Worm (Caenorhabditis elegans) whole organism, L4 larva: Measurements from ENCODE around the gene fcd-2.

Source experiments
- F37D6.2 ChIP-seq: sonication (generic microtip); optimal IDR thresholded peaks from 2 replicates; lab custom pipeline; 2016; ENCODE audit warnings: mild to moderate bottlenecking, missing genetic modification characterization, missing compliant biosample characterization
- F44E2.7 ChIP-seq: fragments of 200-800 bp; sonication (Bioruptor generic); IDR thresholded peaks from 2 replicates; pipeline ENCODE4 v2.1.2; 2022; ENCODE audit warnings: missing genetic modification characterization, missing compliant biosample characterization
- F49E8.2 ChIP-seq: sonication (generic microtip); optimal IDR thresholded peaks from 2 replicates; lab custom pipeline; 2016; ENCODE audit warnings: missing compliant biosample characterization, mild to moderate bottlenecking, missing genetic modification characterization, borderline replicate concordance
- T20F7.1 ChIP-seq: fragments of 200-800 bp; sonication (Bioruptor generic); optimal IDR thresholded peaks from 2 replicates; lab custom pipeline; 2018; ENCODE audit warnings: mild to moderate bottlenecking, missing genetic modification characterization, missing compliant biosample characterization
- T26A8.4 ChIP-seq: fragments of 200-800 bp; sonication (Bioruptor generic); IDR thresholded peaks from 2 replicates; pipeline ENCODE4 v1.3.6; 2022; ENCODE audit warnings: missing genetic modification characterization, missing compliant biosample characterization
- Y48G9A.11 ChIP-seq: fragments of 200-800 bp; sonication (Bioruptor generic); IDR thresholded peaks from 2 replicates; pipeline ENCODE4 v1.3.6; 2022; ENCODE audit warnings: missing genetic modification reagents, missing genetic modification characterization, missing compliant biosample characterization
- Y75B8A.6 ChIP-seq: fragments of 200-800 bp; sonication (Bioruptor generic); IDR thresholded peaks from 2 replicates; pipeline ENCODE4 v1.3.6; 2022; ENCODE audit warnings: missing genetic modification reagents, missing genetic modification characterization, missing compliant biosample characterization
- aha-1 ChIP-seq: fragments of 150-350 bp; peaks from one replicate; lab custom pipeline; 2014; ENCODE audit warnings: missing biosample characterization, missing genetic modification characterization
- attf-4 ChIP-seq: sonication (generic microtip); optimal IDR thresholded peaks from 3 replicates; lab custom pipeline; 2017; ENCODE audit warnings: missing biosample characterization, missing genetic modification characterization
- ceh-20 ChIP-seq: fragments of 200-800 bp; sonication (Bioruptor generic); IDR thresholded peaks from 2 replicates; pipeline ENCODE4 v1.3.6; 2022; ENCODE audit warnings: missing genetic modification reagents, missing genetic modification characterization, missing compliant biosample characterization
- ceh-44 ChIP-seq: fragments of 200-800 bp; sonication (Bioruptor generic); IDR thresholded peaks from 2 replicates; pipeline ENCODE4 v1.3.6; 2022; ENCODE audit warnings: missing genetic modification reagents, missing genetic modification characterization, missing compliant biosample characterization
- ceh-62 ChIP-seq: sonication (generic microtip); optimal IDR thresholded peaks from 2 replicates; lab custom pipeline; 2017; ENCODE audit warnings: missing biosample characterization, missing genetic modification characterization
- ces-1 ChIP-seq: fragments of 150-350 bp; sonication (generic microtip); optimal IDR thresholded peaks from 4 replicates; lab custom pipeline; 2014; ENCODE audit warnings: missing biosample characterization, missing genetic modification reagents, missing genetic modification characterization
- cey-2 ChIP-seq: sonication (generic microtip); optimal IDR thresholded peaks from 3 replicates; lab custom pipeline; 2017; ENCODE audit warnings: missing genetic modification characterization, mild to moderate bottlenecking, missing compliant biosample characterization, antibody characterized with exemption, borderline replicate concordance; ENCODE audit not compliant: insufficient read depth
- ctbp-1 ChIP-seq: fragments of 200-800 bp; sonication (Bioruptor generic); IDR thresholded peaks from 2 replicates; pipeline ENCODE4 v1.3.6; 2022; ENCODE audit warnings: missing genetic modification reagents, missing genetic modification characterization, missing compliant biosample characterization
- duxl-1 ChIP-seq: sonication (generic microtip); optimal IDR thresholded peaks from 2 replicates; lab custom pipeline; 2016; ENCODE audit warnings: mild to moderate bottlenecking, missing genetic modification characterization, moderate library complexity, missing compliant biosample characterization; ENCODE audit not compliant: poor library complexity
- egl-27 ChIP-seq: sonication (generic microtip); optimal IDR thresholded peaks from 3 replicates; lab custom pipeline; 2017; ENCODE audit warnings: missing biosample characterization, missing genetic modification reagents, missing genetic modification characterization
- fkh-10 ChIP-seq: fragments of 150-350 bp; optimal IDR thresholded peaks from 2 replicates; lab custom pipeline; 2014; ENCODE audit warnings: missing biosample characterization, missing genetic modification reagents, missing genetic modification characterization
- fos-1 ChIP-seq: fragments of 150-350 bp; optimal IDR thresholded peaks from 2 replicates; lab custom pipeline; 2014; ENCODE audit warnings: missing biosample characterization, missing genetic modification characterization
- hlh-30 ChIP-seq: sonication (generic microtip); optimal IDR thresholded peaks from 2 replicates; lab custom pipeline; 2017; ENCODE audit warnings: antibody characterized with exemption, mild to moderate bottlenecking, missing genetic modification characterization, missing compliant biosample characterization; ENCODE audit not compliant: insufficient read depth
- hmg-1.1 ChIP-seq: fragments of 200-800 bp; sonication (Bioruptor generic); IDR thresholded peaks from 2 replicates; pipeline ENCODE4 v1.3.6; 2022; ENCODE audit warnings: missing genetic modification reagents, missing genetic modification characterization, missing compliant biosample characterization
- lim-7 ChIP-seq: fragments of 200-800 bp; sonication (Bioruptor generic); IDR thresholded peaks from 2 replicates; pipeline ENCODE4 v1.3.6; 2022; ENCODE audit warnings: missing genetic modification characterization, missing compliant biosample characterization
- lin-13 ChIP-seq: fragments of 150-350 bp; optimal IDR thresholded peaks from 2 replicates; lab custom pipeline; 2014; ENCODE audit warnings: missing biosample characterization, missing genetic modification reagents, missing genetic modification characterization
- lin-29 ChIP-seq: fragments of 200-800 bp; sonication (Bioruptor generic); IDR thresholded peaks from 2 replicates; pipeline ENCODE4 v1.3.6; 2022; ENCODE audit warnings: missing genetic modification reagents, missing genetic modification characterization, missing compliant biosample characterization
- lin-38 ChIP-seq: fragments of 200-800 bp; sonication (Bioruptor generic); IDR thresholded peaks from 2 replicates; pipeline ENCODE4 v1.3.6; 2022; ENCODE audit warnings: missing genetic modification reagents, missing genetic modification characterization, missing compliant biosample characterization
- lin-39 ChIP-seq: fragments of 150-350 bp; optimal IDR thresholded peaks from 2 replicates; lab custom pipeline; 2014; ENCODE audit warnings: missing biosample characterization, missing genetic modification reagents, missing genetic modification characterization
- lir-3 ChIP-seq: sonication (generic microtip); optimal IDR thresholded peaks from 2 replicates; lab custom pipeline; 2016; ENCODE audit warnings: mild to moderate bottlenecking, missing genetic modification characterization, missing compliant biosample characterization
- lsy-2 ChIP-seq, 2 experiments: fragments of 150-350 bp in 1 of 2; sonication (generic microtip) in 1 of 2; optimal IDR thresholded peaks; 2 replicates each; lab custom pipeline; 2014 to 2017; ENCODE audit warnings: missing biosample characterization in 2 of 2, missing genetic modification characterization in 2 of 2
- madf-5 ChIP-seq, 2 experiments: fragments of 200-800 bp; sonication (Bioruptor generic); IDR thresholded peaks; 2 replicates each; pipeline ENCODE4 v1.3.6; 2022; ENCODE audit warnings: missing compliant biosample characterization in 2 of 2, missing genetic modification characterization in 2 of 2
- mdl-1 ChIP-seq, 2 experiments: fragments of 150-350 bp in 1 of 2; sonication (generic microtip) in 1 of 2; optimal IDR thresholded peaks; 2 replicates each; lab custom pipeline; 2014 to 2017; ENCODE audit warnings: missing biosample characterization in 2 of 2, missing genetic modification characterization in 2 of 2
- mes-2 ChIP-seq: sonication (generic microtip); optimal IDR thresholded peaks from 2 replicates; lab custom pipeline; 2016; ENCODE audit warnings: missing genotype, mild to moderate bottlenecking, missing genetic modification characterization, missing compliant biosample characterization; ENCODE audit not compliant: poor library complexity, severe bottlenecking
- mxl-2 ChIP-seq: fragments of 200-800 bp; sonication (Bioruptor generic); conservative IDR thresholded peaks from 2 replicates; pipeline ENCODE4 v1.3.6; 2022; ENCODE audit warnings: missing genetic modification reagents, missing genetic modification characterization, missing compliant biosample characterization
- nhr-102 ChIP-seq: sonication (generic microtip); optimal IDR thresholded peaks from 2 replicates; lab custom pipeline; 2016; ENCODE audit warnings: mild to moderate bottlenecking, missing genetic modification characterization, moderate library complexity, missing compliant biosample characterization
- nhr-11 ChIP-seq: fragments of 150-350 bp; optimal IDR thresholded peaks from 2 replicates; lab custom pipeline; 2014; ENCODE audit warnings: missing biosample characterization, missing genetic modification characterization
- nhr-111 ChIP-seq: fragments of 200-800 bp; sonication (Bioruptor generic); optimal IDR thresholded peaks from 2 replicates; lab custom pipeline; 2018; ENCODE audit warnings: mild to moderate bottlenecking, missing genetic modification characterization, missing compliant biosample characterization
- nhr-25 ChIP-seq: sonication (generic microtip); optimal IDR thresholded peaks from 2 replicates; lab custom pipeline; 2017; ENCODE audit warnings: missing genetic modification characterization, mild to moderate bottlenecking, missing compliant biosample characterization, antibody characterized with exemption, moderate library complexity, borderline replicate concordance; ENCODE audit not compliant: insufficient read depth
- nhr-41 ChIP-seq: fragments of 200-800 bp; sonication (Bioruptor generic); IDR thresholded peaks from 2 replicates; pipeline ENCODE4 v1.3.6; 2022; ENCODE audit warnings: missing genetic modification reagents, missing genetic modification characterization, missing compliant biosample characterization
- nhr-42 ChIP-seq: fragments of 200-800 bp; sonication (Bioruptor generic); IDR thresholded peaks from 2 replicates; pipeline ENCODE4 v1.3.6; 2022; ENCODE audit warnings: missing genetic modification characterization, missing compliant biosample characterization
- nhr-6 ChIP-seq: fragments of 150-350 bp; optimal IDR thresholded peaks from 2 replicates; lab custom pipeline; 2014; ENCODE audit warnings: missing biosample characterization, missing genetic modification characterization
- nhr-77 ChIP-seq: fragments of 150-350 bp; optimal IDR thresholded peaks from 2 replicates; lab custom pipeline; 2014; ENCODE audit warnings: missing biosample characterization, missing genetic modification characterization
- pha-4 ChIP-seq, 2 experiments: fragments of 150-350 bp in 1 of 2; fragments of 200-800 bp in 1 of 2; sonication (Bioruptor generic) in 1 of 2; IDR thresholded peaks in 1 of 2; optimal IDR thresholded peaks in 1 of 2; 2 replicates each; pipeline versions ENCODE4 v1.3.6 to Lab custom; 2014 to 2022; ENCODE audit warnings: missing genetic modification characterization in 2 of 2, missing genetic modification reagents in 2 of 2, missing biosample characterization in 1 of 2, missing compliant biosample characterization in 1 of 2
- saeg-2 ChIP-seq: fragments of 200-800 bp; sonication (Bioruptor generic); IDR thresholded peaks from 2 replicates; pipeline ENCODE4 v1.3.6; 2022; ENCODE audit warnings: missing genetic modification reagents, missing genetic modification characterization, missing compliant biosample characterization
- sdz-12 ChIP-seq: fragments of 200-800 bp; sonication (Bioruptor generic); optimal IDR thresholded peaks from 2 replicates; lab custom pipeline; 2018; ENCODE audit warnings: mild to moderate bottlenecking, missing genetic modification characterization, missing compliant biosample characterization
- snpc-1.2 ChIP-seq: fragments of 200-800 bp; sonication (Bioruptor generic); IDR thresholded peaks from 2 replicates; pipeline ENCODE4 v1.3.6; 2022; ENCODE audit warnings: missing genetic modification reagents, missing genetic modification characterization, missing compliant biosample characterization
- snpc-4 ChIP-seq: fragments of 150-350 bp; optimal IDR thresholded peaks from 2 replicates; lab custom pipeline; 2014; ENCODE audit warnings: missing biosample characterization, missing genetic modification characterization
- spr-3 ChIP-seq: fragments of 200-800 bp; sonication (Bioruptor generic); optimal IDR thresholded peaks from 2 replicates; lab custom pipeline; 2018; ENCODE audit warnings: mild to moderate bottlenecking, missing genetic modification characterization, missing compliant biosample characterization
- tag-97 ChIP-seq: fragments of 200-800 bp; sonication (Bioruptor generic); IDR thresholded peaks from 2 replicates; pipeline ENCODE4 v1.3.6; 2022; ENCODE audit warnings: missing genetic modification characterization, missing compliant biosample characterization
- vab-7 ChIP-seq: fragments of 200-800 bp; sonication (Bioruptor generic); IDR thresholded peaks from 2 replicates; pipeline ENCODE4 v1.3.6; 2022; ENCODE audit warnings: missing genetic modification reagents, missing genetic modification characterization, missing compliant biosample characterization
- zfp-2 ChIP-seq: sonication (generic microtip); optimal IDR thresholded peaks from 2 replicates; lab custom pipeline; 2016; ENCODE audit warnings: mild to moderate bottlenecking, missing genetic modification characterization, missing compliant biosample characterization
- ztf-11 ChIP-seq: fragments of 150-350 bp; optimal IDR thresholded peaks from 2 replicates; lab custom pipeline; 2014; ENCODE audit warnings: missing biosample characterization, missing genetic modification characterization
- ztf-7 ChIP-seq: fragments of 150-350 bp; optimal IDR thresholded peaks from 2 replicates; lab custom pipeline; 2014; ENCODE audit warnings: missing biosample characterization, missing genetic modification characterization

Gene fcd-2

ce11 chrIV:15016984-15017383 lies 8.5 kb upstream of the fcd-2 start:
- TF ChIP-seq ceh-62 (tag; lab: Kevin White, UChicago) = no peak
- TF ChIP-seq Y75B8A.6 = no peak
- no peak for TF ChIP-seq nhr-11 (tag; lab: Kevin White, UChicago)
- no peak for TF ChIP-seq lin-38 (GFP tag; lab: Robert Waterston, UW)
- no peak for TF ChIP-seq lir-3 (tag; lab: Kevin White, UChicago)
- no peak for TF ChIP-seq lin-13 (GFP tag; lab: Kevin White, UChicago)
- TF ChIP-seq hlh-30 = no peak
- no peak for TF ChIP-seq nhr-6 (tag; lab: Kevin White, UChicago)
- TF ChIP-seq spr-3 (GFP tag; lab: Kevin White, UChicago) = no peak
- TF ChIP-seq ces-1 (GFP tag; lab: Kevin White, UChicago) = peak; percentile 94
- no peak for TF ChIP-seq mxl-2 (GFP tag; lab: Robert Waterston, UW)
- TF ChIP-seq nhr-77 (tag; lab: Kevin White, UChicago) = no peak
- TF ChIP-seq zfp-2 (tag; lab: Kevin White, UChicago) = no peak
- peak; percentile 84 for TF ChIP-seq ctbp-1 (GFP tag; lab: Robert Waterston, UW)
- TF ChIP-seq nhr-42 (GFP tag; lab: Robert Waterston, UW) = no peak
- no peak for TF ChIP-seq egl-27 (tag; lab: Kevin White, UChicago)
- TF ChIP-seq lin-29 (GFP tag; lab: Robert Waterston, UW) = no peak
- no peak for TF ChIP-seq ztf-7 (tag; lab: Kevin White, UChicago)
- TF ChIP-seq pha-4 (GFP tag; IDR thresholded peaks at IDR 0.05; lab: Robert Waterston, UW) = no peak
- no peak for TF ChIP-seq pha-4 (tag; optimal IDR thresholded peaks at IDR 0.05; lab: Kevin White, UChicago)
- TF ChIP-seq sdz-12 (GFP tag; lab: Kevin White, UChicago) = no peak
- no peak for TF ChIP-seq tag-97 (GFP tag; lab: Robert Waterston, UW)
- no peak for TF ChIP-seq snpc-1.2 (GFP tag; lab: Robert Waterston, UW)
- TF ChIP-seq lsy-2 (tag; optimal IDR thresholded peaks at IDR 0.05; lab: Kevin White, UChicago) = peak in 1 of 2 experiments; percentile 30
- no peak for TF ChIP-seq vab-7 (GFP tag; lab: Robert Waterston, UW)
- TF ChIP-seq F37D6.2 (tag; lab: Kevin White, UChicago) = no peak
- TF ChIP-seq nhr-102 (tag; lab: Kevin White, UChicago) = no peak
- TF ChIP-seq nhr-111 = no peak
- TF ChIP-seq nhr-25 (tag; lab: Kevin White, UChicago) = no peak
- no peak for TF ChIP-seq lin-39 (tag; lab: Kevin White, UChicago)
- no peak for TF ChIP-seq mes-2 (tag; lab: Kevin White, UChicago)
- peak; percentile 63 for TF ChIP-seq aha-1 (tag; lab: Kevin White, UChicago)
- TF ChIP-seq ceh-44 (GFP tag; lab: Robert Waterston, UW) = no peak
- TF ChIP-seq madf-5 (GFP tag; IDR thresholded peaks at IDR 0.05; lab: Robert Waterston, UW) = no peak
- no peak for TF ChIP-seq F44E2.7
- TF ChIP-seq attf-4 (tag; lab: Kevin White, UChicago) = no peak
- TF ChIP-seq duxl-1 (tag; lab: Kevin White, UChicago) = no peak
- TF ChIP-seq nhr-41 (GFP tag; lab: Robert Waterston, UW) = no peak
- no peak for TF ChIP-seq T26A8.4 (GFP tag; lab: Robert Waterston, UW)
- no peak for TF ChIP-seq snpc-4 (tag; lab: Kevin White, UChicago)
- no peak for TF ChIP-seq lim-7 (GFP tag; lab: Robert Waterston, UW)
- TF ChIP-seq cey-2 (tag; lab: Kevin White, UChicago) = no peak
- TF ChIP-seq F49E8.2 (tag; lab: Kevin White, UChicago) = no peak
- no peak for TF ChIP-seq T20F7.1 (GFP tag; lab: Kevin White, UChicago)
- no peak for TF ChIP-seq Y48G9A.11 (GFP tag; lab: Robert Waterston, UW)
- TF ChIP-seq saeg-2 (GFP tag; lab: Robert Waterston, UW) = no peak
- TF ChIP-seq mdl-1 (tag; optimal IDR thresholded peaks at IDR 0.05; lab: Kevin White, UChicago) = peak in 1 of 2 experiments; percentile 28
- TF ChIP-seq fos-1 (tag; lab: Kevin White, UChicago) = no peak
- TF ChIP-seq fkh-10 (GFP tag; lab: Kevin White, UChicago) = peak; percentile 92
- no peak for TF ChIP-seq ztf-11 (tag; lab: Kevin White, UChicago)
- TF ChIP-seq hmg-1.1 (GFP tag; lab: Robert Waterston, UW) = no peak
- TF ChIP-seq ceh-20 = no peak
